Worm (Caenorhabditis elegans): ENCODE measurements around the gene clec-252.

The clec-252 gene

ce11 chrV:18719956-18720489 lies 28.6 kb downstream of the clec-252 start, which contains the start of gene Y17D7C.2 (continued):
- TF ChIP-seq nhr-237 (tag; optimal IDR thresholded peaks at IDR 0.05) (no peak), efl-3 (GFP tag; optimal IDR thresholded peaks at IDR 0.05) (no peak), efl-1 (optimal IDR thresholded peaks at IDR 0.05) (no peak), efl-1 (GFP tag; optimal IDR thresholded peaks at IDR 0.05 in 1 of 2) (peak in 1 of 2 experiments; percentile 87), unc-30 (tag; optimal IDR thresholded peaks at IDR 0.05) (no peak)

ce11 chrV:18719412-18719811 lies 29.2 kb downstream of the clec-252 start:
- TF ChIP-seq fkh-4 (tag; optimal IDR thresholded peaks at IDR 0.05; ENCODE audit: borderline replicate concordance) (no peak), ceh-82 (tag; optimal IDR thresholded peaks at IDR 0.05) (no peak), lin-13 (GFP tag; optimal IDR thresholded peaks at IDR 0.05) (no peak), zag-1 (tag; optimal IDR thresholded peaks at IDR 0.05) (no peak), efl-1 (optimal IDR thresholded peaks at IDR 0.05) (no peak), efl-1 (GFP tag; optimal IDR thresholded peaks at IDR 0.05 in 1 of 2) (peak in 1 of 2 experiments; percentile 91), fkh-8 (tag; optimal IDR thresholded peaks at IDR 0.05) (no peak)

ce11 chrV:18712118-18712517 lies 36.5 kb downstream of the clec-252 start:
- TF ChIP-seq grh-1 (GFP tag; IDR thresholded peaks at IDR 0.05) = peak; percentile 37
- no peak for TF ChIP-seq hlh-17 (GFP tag; optimal IDR thresholded peaks at IDR 0.05; ENCODE audit: borderline replicate concordance)
- 0 out of 2 replicates have a peak, but pooled peaks have one; percentile 34 for TF ChIP-seq ets-5 (GFP tag; IDR thresholded peaks at IDR 0.05)
- TF ChIP-seq nhr-47 (tag; optimal IDR thresholded peaks at IDR 0.05) = peak; percentile 71
- TF ChIP-seq nhr-85 (tag) = peak; percentile 72
- TF ChIP-seq unc-98 (GFP tag; IDR thresholded peaks at IDR 0.05) = 0 out of 2 replicates have a peak, but pooled peaks have one; percentile 12
- TF ChIP-seq nhr-19 (GFP tag; conservative IDR thresholded peaks at IDR 0.05) = 0 out of 2 replicates have a peak, but pooled peaks have one; percentile 34
- TF ChIP-seq unc-86 (tag; optimal IDR thresholded peaks at IDR 0.05) = no peak

- 0 out of 2 replicates have a peak, but pooled peaks have one; percentile 9 for TF ChIP-seq nhr-19 (GFP tag; conservative IDR thresholded peaks at IDR 0.05)
- TF ChIP-seq nhr-28 (tag; optimal IDR thresholded peaks at IDR 0.05) = no peak
Measured at ce11 chrV:18711362-18711761, 37.3 kb downstream of the clec-252 start.

- TF ChIP-seq lin-39 (tag; optimal IDR thresholded peaks at IDR 0.05) = peak; percentile 57
- TF ChIP-seq ceh-63 (GFP tag; optimal IDR thresholded peaks at IDR 0.05) = no peak
- TF ChIP-seq nhr-19 (GFP tag; conservative IDR thresholded peaks at IDR 0.05) = peak; percentile 65
- no peak for TF ChIP-seq nhr-28 (tag; optimal IDR thresholded peaks at IDR 0.05)
- peak; percentile 87 to 97 for TF ChIP-seq lsy-2 (tag; optimal IDR thresholded peaks at IDR 0.05)
- no peak for TF ChIP-seq aha-1 (tag; optimal IDR thresholded peaks at IDR 0.05)
- TF ChIP-seq nhr-90 (tag; optimal IDR thresholded peaks at IDR 0.05; ENCODE audit: poor library complexity) = peak; percentile 47
- TF ChIP-seq C04F5.9 (tag; optimal IDR thresholded peaks at IDR 0.05) = no peak
- TF ChIP-seq hlh-4 (tag; optimal IDR thresholded peaks at IDR 0.05) = peak; percentile 42
- TF ChIP-seq unc-62 (GFP tag; optimal IDR thresholded peaks at IDR 0.05) = no peak
- TF ChIP-seq fos-1 (tag; optimal IDR thresholded peaks at IDR 0.05) = no peak
- TF ChIP-seq blmp-1 (tag; optimal IDR thresholded peaks at IDR 0.05) = no peak
- peak; percentile 9 for TF ChIP-seq nhr-20 (tag; optimal IDR thresholded peaks at IDR 0.05)
- TF ChIP-seq lin-14 (GFP tag; optimal IDR thresholded peaks at IDR 0.05) = no peak
- no peak for TF ChIP-seq mdl-1 (tag; optimal IDR thresholded peaks at IDR 0.05)
- peak; percentile 79 for TF ChIP-seq irx-1 (tag; optimal IDR thresholded peaks at IDR 0.05)
- peak; percentile 35 for TF ChIP-seq lir-3 (tag; optimal IDR thresholded peaks at IDR 0.05; ENCODE audit: poor library complexity)
- peak; percentile 55 for TF ChIP-seq skn-1 (tag; optimal IDR thresholded peaks at IDR 0.05)
- TF ChIP-seq zag-1 (tag; optimal IDR thresholded peaks at IDR 0.05) = no peak
- TF ChIP-seq unc-30 (tag; optimal IDR thresholded peaks at IDR 0.05) = no peak
- no peak for TF ChIP-seq ceh-82 (tag; optimal IDR thresholded peaks at IDR 0.05)
- no peak for TF ChIP-seq ceh-8 (GFP tag; optimal IDR thresholded peaks at IDR 0.05)
- TF ChIP-seq fkh-4 (tag; optimal IDR thresholded peaks at IDR 0.05; ENCODE audit: borderline replicate concordance) = peak; percentile 48
- no peak for TF ChIP-seq rnt-1 (tag; optimal IDR thresholded peaks at IDR 0.05)
- no peak for TF ChIP-seq egl-27 (tag; optimal IDR thresholded peaks at IDR 0.05)
- TF ChIP-seq grh-1 (GFP tag; IDR thresholded peaks at IDR 0.05) = no peak
- no peak for TF ChIP-seq ces-1 (GFP tag; optimal IDR thresholded peaks at IDR 0.05)
- peak in 1 of 2 experiments; percentile 81 for TF ChIP-seq ztf-11 (tag; optimal IDR thresholded peaks at IDR 0.05)
- no peak for TF ChIP-seq pag-3 (tag; optimal IDR thresholded peaks at IDR 0.05; ENCODE audit: borderline replicate concordance, insufficient read depth)
- no peak for TF ChIP-seq nhr-12 (tag; optimal IDR thresholded peaks at IDR 0.05)
- TF ChIP-seq mep-1 (tag; optimal IDR thresholded peaks at IDR 0.05) = peak; percentile 71
Measured at ce11 chrV:18710045-18710490, 38.6 kb downstream of the clec-252 start.
